Worm (Caenorhabditis elegans): ENCODE data around the gene cyd-1.

DNA sequence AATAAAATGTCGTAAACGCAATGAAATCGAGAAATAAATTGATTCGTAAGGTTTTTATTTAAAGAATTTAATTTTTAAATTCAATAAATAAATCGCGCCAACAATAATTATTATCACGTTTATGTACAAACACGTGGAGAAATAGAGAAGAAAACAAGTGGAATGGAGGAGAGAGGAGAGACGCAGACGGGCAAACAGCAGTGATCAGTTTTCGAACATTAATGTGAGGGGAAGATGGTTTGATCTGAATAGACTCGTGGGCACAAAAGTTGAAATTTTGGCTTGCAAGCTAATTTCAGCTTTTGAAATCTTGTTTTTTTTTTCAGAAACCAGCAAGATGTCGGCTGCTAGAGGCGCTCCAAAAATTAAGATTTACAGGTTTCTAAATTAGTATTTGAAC lies 15.9 kb downstream of the cyd-1 start, which contains the start of gene hphd-1:
- TF ChIP-seq zag-1 (tag; optimal IDR thresholded peaks at IDR 0.05): no peak
- no peak for TF ChIP-seq nhr-77 (tag; optimal IDR thresholded peaks at IDR 0.05)
- peak; percentile 53 for TF ChIP-seq F13H6.1 (tag; optimal IDR thresholded peaks at IDR 0.05)
- no peak for TF ChIP-seq nhr-6 (tag; optimal IDR thresholded peaks at IDR 0.05)
- TF ChIP-seq ama-1 (optimal IDR thresholded peaks at IDR 0.05): no peak
- no peak for TF ChIP-seq nhr-237 (tag; optimal IDR thresholded peaks at IDR 0.05)
- TF ChIP-seq dmd-4 (tag; optimal IDR thresholded peaks at IDR 0.05): no peak
- no peak for TF ChIP-seq mbf-1 (tag; optimal IDR thresholded peaks at IDR 0.05)
- TF ChIP-seq nhr-11 (tag; optimal IDR thresholded peaks at IDR 0.05): no peak
- TF ChIP-seq ZK546.5 (tag; optimal IDR thresholded peaks at IDR 0.05): no peak
